Worm (Caenorhabditis elegans) whole organism, L4 larva: ENCODE results near the gene T06C10.3.

Experiments
- D1046.2 ChIP-seq: fragments of 200-800 bp; sonication (Bioruptor generic); IDR thresholded peaks from 2 replicates; pipeline ENCODE4 v1.3.6; 2022; ENCODE audit warnings: missing genetic modification characterization, missing compliant biosample characterization
- F37D6.2 ChIP-seq: sonication (generic microtip); optimal IDR thresholded peaks from 2 replicates; lab custom pipeline; 2016; ENCODE audit warnings: mild to moderate bottlenecking, missing genetic modification characterization, missing compliant biosample characterization
- T20F7.1 ChIP-seq: fragments of 200-800 bp; sonication (Bioruptor generic); optimal IDR thresholded peaks from 2 replicates; lab custom pipeline; 2018; ENCODE audit warnings: mild to moderate bottlenecking, missing genetic modification characterization, missing compliant biosample characterization
- T26A8.4 ChIP-seq: fragments of 200-800 bp; sonication (Bioruptor generic); IDR thresholded peaks from 2 replicates; pipeline ENCODE4 v1.3.6; 2022; ENCODE audit warnings: missing genetic modification characterization, missing compliant biosample characterization
- Y105C5A.15 ChIP-seq: fragments of 200-800 bp; sonication (Bioruptor generic); IDR thresholded peaks from 2 replicates; pipeline ENCODE4 v1.3.6; 2022; ENCODE audit warnings: missing genetic modification characterization, missing compliant biosample characterization
- Y5F2A.4 ChIP-seq: fragments of 200-800 bp; sonication (Bioruptor generic); optimal IDR thresholded peaks from 2 replicates; lab custom pipeline; 2018; ENCODE audit warnings: mild to moderate bottlenecking, missing genetic modification characterization, missing compliant biosample characterization
- ZK337.2 ChIP-seq: fragments of 200-800 bp; sonication (Bioruptor generic); IDR thresholded peaks from 2 replicates; pipeline ENCODE4 v1.3.6; 2022; ENCODE audit warnings: missing genetic modification reagents, missing genetic modification characterization, missing compliant biosample characterization
- ZK546.5 ChIP-seq, 2 experiments: sonication (generic microtip); optimal IDR thresholded peaks; 2 replicates each; lab custom pipeline; 2017; ENCODE audit warnings: missing biosample characterization in 2 of 2, missing genetic modification characterization in 2 of 2
- ama-1 ChIP-seq: fragments of 150-350 bp; optimal IDR thresholded peaks from 2 replicates; lab custom pipeline; 2014; ENCODE audit warnings: inconsistent platforms, mixed read lengths
- arid-1 ChIP-seq: fragments of 200-800 bp; sonication (Bioruptor generic); conservative IDR thresholded peaks from 2 replicates; pipeline ENCODE4 v1.3.6; 2022; ENCODE audit warnings: missing genetic modification reagents, missing genetic modification characterization, missing compliant biosample characterization
- attf-4 ChIP-seq: sonication (generic microtip); optimal IDR thresholded peaks from 3 replicates; lab custom pipeline; 2017; ENCODE audit warnings: missing biosample characterization, missing genetic modification characterization
- ceh-20 ChIP-seq: fragments of 200-800 bp; sonication (Bioruptor generic); IDR thresholded peaks from 2 replicates; pipeline ENCODE4 v1.3.6; 2022; ENCODE audit warnings: missing genetic modification reagents, missing genetic modification characterization, missing compliant biosample characterization
- ceh-28 ChIP-seq: fragments of 150-350 bp; optimal IDR thresholded peaks from 2 replicates; lab custom pipeline; 2014; ENCODE audit warnings: missing biosample characterization, missing genetic modification reagents, missing genetic modification characterization
- ceh-32 ChIP-seq: sonication (generic microtip); optimal IDR thresholded peaks from 2 replicates; lab custom pipeline; 2016; ENCODE audit warnings: mild to moderate bottlenecking, missing genetic modification characterization, missing compliant biosample characterization; ENCODE audit not compliant: poor library complexity
- ctbp-1 ChIP-seq: fragments of 200-800 bp; sonication (Bioruptor generic); IDR thresholded peaks from 2 replicates; pipeline ENCODE4 v1.3.6; 2022; ENCODE audit warnings: missing genetic modification reagents, missing genetic modification characterization, missing compliant biosample characterization
- daf-16 ChIP-seq, 3 experiments: sonication (generic microtip); optimal IDR thresholded peaks; 2 replicates each; lab custom pipeline; 2016 to 2017; ENCODE audit warnings: missing genetic modification characterization in 3 of 3, missing genetic modification reagents in 3 of 3, mild to moderate bottlenecking in 2 of 3, missing compliant biosample characterization in 2 of 3, missing biosample characterization in 1 of 3, moderate library complexity in 1 of 3
- dmd-6 ChIP-seq: fragments of 200-800 bp; sonication (Bioruptor generic); IDR thresholded peaks from 2 replicates; pipeline ENCODE4 v1.3.6; 2022; ENCODE audit warnings: missing genetic modification reagents, missing genetic modification characterization, missing compliant biosample characterization
- dmd-8 ChIP-seq: fragments of 200-800 bp; sonication (Bioruptor generic); IDR thresholded peaks from 2 replicates; pipeline ENCODE4 v1.3.6; 2022; ENCODE audit warnings: missing genetic modification characterization, missing compliant biosample characterization
- dpl-1 ChIP-seq: fragments of 150-350 bp; optimal IDR thresholded peaks from 2 replicates; lab custom pipeline; 2014; ENCODE audit warnings: missing biosample characterization, missing genetic modification reagents, missing genetic modification characterization
- dve-1 ChIP-seq: sonication (generic microtip); optimal IDR thresholded peaks from 2 replicates; lab custom pipeline; 2017; ENCODE audit warnings: antibody characterized with exemption, mild to moderate bottlenecking, missing genetic modification characterization, missing compliant biosample characterization; ENCODE audit not compliant: insufficient read depth
- egl-27 ChIP-seq: sonication (generic microtip); optimal IDR thresholded peaks from 3 replicates; lab custom pipeline; 2017; ENCODE audit warnings: missing biosample characterization, missing genetic modification reagents, missing genetic modification characterization
- gei-8 ChIP-seq: fragments of 200-800 bp; sonication (Bioruptor generic); optimal IDR thresholded peaks from 2 replicates; lab custom pipeline; 2018; ENCODE audit warnings: mild to moderate bottlenecking, missing genetic modification characterization, missing compliant biosample characterization
- hif-1 ChIP-seq, 2 experiments: sonication (generic microtip); optimal IDR thresholded peaks; 2 replicates each; lab custom pipeline; 2016 to 2017; ENCODE audit warnings: missing compliant biosample characterization in 2 of 2, missing genetic modification characterization in 2 of 2, missing genetic modification reagents in 2 of 2, missing genotype in 2 of 2, mild to moderate bottlenecking in 1 of 2
- hlh-11 ChIP-seq: fragments of 200-800 bp; sonication (Bioruptor generic); optimal IDR thresholded peaks from 2 replicates; lab custom pipeline; 2018; ENCODE audit warnings: mild to moderate bottlenecking, missing genetic modification characterization, missing compliant biosample characterization
- lin-13 ChIP-seq: fragments of 150-350 bp; optimal IDR thresholded peaks from 2 replicates; lab custom pipeline; 2014; ENCODE audit warnings: missing biosample characterization, missing genetic modification reagents, missing genetic modification characterization
- lin-38 ChIP-seq: fragments of 200-800 bp; sonication (Bioruptor generic); IDR thresholded peaks from 2 replicates; pipeline ENCODE4 v1.3.6; 2022; ENCODE audit warnings: missing genetic modification reagents, missing genetic modification characterization, missing compliant biosample characterization
- lir-3 ChIP-seq: sonication (generic microtip); optimal IDR thresholded peaks from 2 replicates; lab custom pipeline; 2016; ENCODE audit warnings: mild to moderate bottlenecking, missing genetic modification characterization, missing compliant biosample characterization
- madf-9 ChIP-seq: fragments of 200-800 bp; sonication (Bioruptor generic); conservative IDR thresholded peaks from 2 replicates; pipeline ENCODE4 v1.3.6; 2022; ENCODE audit warnings: missing genetic modification reagents, missing genetic modification characterization, missing compliant biosample characterization
- mdt-29 ChIP-seq: fragments of 200-800 bp; sonication (Bioruptor generic); IDR thresholded peaks from 2 replicates; pipeline ENCODE4 v1.3.6; 2022; ENCODE audit warnings: missing genetic modification reagents, missing genetic modification characterization, missing compliant biosample characterization
- mes-2 ChIP-seq: sonication (generic microtip); optimal IDR thresholded peaks from 2 replicates; lab custom pipeline; 2016; ENCODE audit warnings: missing genotype, mild to moderate bottlenecking, missing genetic modification characterization, missing compliant biosample characterization; ENCODE audit not compliant: poor library complexity, severe bottlenecking
- mxl-3 ChIP-seq: fragments of 200-800 bp; sonication (Bioruptor generic); optimal IDR thresholded peaks from 2 replicates; lab custom pipeline; 2018; ENCODE audit warnings: mild to moderate bottlenecking, missing genetic modification characterization, missing compliant biosample characterization
- nhr-102 ChIP-seq: sonication (generic microtip); optimal IDR thresholded peaks from 2 replicates; lab custom pipeline; 2016; ENCODE audit warnings: mild to moderate bottlenecking, missing genetic modification characterization, moderate library complexity, missing compliant biosample characterization
- nhr-11 ChIP-seq: fragments of 150-350 bp; optimal IDR thresholded peaks from 2 replicates; lab custom pipeline; 2014; ENCODE audit warnings: missing biosample characterization, missing genetic modification characterization
- nhr-111 ChIP-seq: fragments of 200-800 bp; sonication (Bioruptor generic); optimal IDR thresholded peaks from 2 replicates; lab custom pipeline; 2018; ENCODE audit warnings: mild to moderate bottlenecking, missing genetic modification characterization, missing compliant biosample characterization
- nhr-237 ChIP-seq: sonication (generic microtip); optimal IDR thresholded peaks from 2 replicates; lab custom pipeline; 2017; ENCODE audit warnings: missing biosample characterization, missing genetic modification characterization
- nhr-42 ChIP-seq: fragments of 200-800 bp; sonication (Bioruptor generic); IDR thresholded peaks from 2 replicates; pipeline ENCODE4 v1.3.6; 2022; ENCODE audit warnings: missing genetic modification characterization, missing compliant biosample characterization
- nhr-48 ChIP-seq: sonication (generic microtip); optimal IDR thresholded peaks from 2 replicates; lab custom pipeline; 2016; ENCODE audit warnings: mild to moderate bottlenecking, missing genetic modification characterization, missing compliant biosample characterization
- nhr-6 ChIP-seq: fragments of 150-350 bp; optimal IDR thresholded peaks from 2 replicates; lab custom pipeline; 2014; ENCODE audit warnings: missing biosample characterization, missing genetic modification characterization
- nhr-76 ChIP-seq: fragments of 150-350 bp; optimal IDR thresholded peaks from 2 replicates; lab custom pipeline; 2014; ENCODE audit warnings: missing biosample characterization, missing genetic modification characterization
- php-3 ChIP-seq: fragments of 200-800 bp; sonication (Bioruptor generic); IDR thresholded peaks from 2 replicates; pipeline ENCODE4 v1.3.6; 2022; ENCODE audit warnings: missing genetic modification reagents, missing genetic modification characterization, missing compliant biosample characterization
- pqm-1 ChIP-seq: sonication (generic microtip); optimal IDR thresholded peaks from 2 replicates; lab custom pipeline; 2017; ENCODE audit warnings: missing biosample characterization, missing genetic modification characterization
- saeg-2 ChIP-seq: fragments of 200-800 bp; sonication (Bioruptor generic); IDR thresholded peaks from 2 replicates; pipeline ENCODE4 v1.3.6; 2022; ENCODE audit warnings: missing genetic modification reagents, missing genetic modification characterization, missing compliant biosample characterization
- sdz-12 ChIP-seq: fragments of 200-800 bp; sonication (Bioruptor generic); optimal IDR thresholded peaks from 2 replicates; lab custom pipeline; 2018; ENCODE audit warnings: mild to moderate bottlenecking, missing genetic modification characterization, missing compliant biosample characterization
- snpc-1.2 ChIP-seq: fragments of 200-800 bp; sonication (Bioruptor generic); IDR thresholded peaks from 2 replicates; pipeline ENCODE4 v1.3.6; 2022; ENCODE audit warnings: missing genetic modification reagents, missing genetic modification characterization, missing compliant biosample characterization
- snpc-4 ChIP-seq: fragments of 150-350 bp; optimal IDR thresholded peaks from 2 replicates; lab custom pipeline; 2014; ENCODE audit warnings: missing biosample characterization, missing genetic modification characterization
- spr-1 ChIP-seq: sonication (generic microtip); optimal IDR thresholded peaks from 2 replicates; lab custom pipeline; 2016; ENCODE audit warnings: mild to moderate bottlenecking, missing genetic modification characterization, missing compliant biosample characterization
- tra-1 ChIP-seq: fragments of 200-800 bp; sonication (Bioruptor generic); IDR thresholded peaks from 2 replicates; pipeline ENCODE4 v1.3.6; 2022; ENCODE audit warnings: missing genetic modification reagents, missing genetic modification characterization, missing compliant biosample characterization
- unc-130 ChIP-seq: sonication (generic microtip); optimal IDR thresholded peaks from 2 replicates; lab custom pipeline; 2016; ENCODE audit warnings: missing genetic modification reagents, missing genetic modification characterization, missing compliant biosample characterization
- unc-39 ChIP-seq: sonication (generic microtip); optimal IDR thresholded peaks from 2 replicates; lab custom pipeline; 2017; ENCODE audit warnings: missing biosample characterization, missing genetic modification characterization
- vab-7 ChIP-seq: fragments of 200-800 bp; sonication (Bioruptor generic); IDR thresholded peaks from 2 replicates; pipeline ENCODE4 v1.3.6; 2022; ENCODE audit warnings: missing genetic modification reagents, missing genetic modification characterization, missing compliant biosample characterization
- ztf-7 ChIP-seq: fragments of 150-350 bp; optimal IDR thresholded peaks from 2 replicates; lab custom pipeline; 2014; ENCODE audit warnings: missing biosample characterization, missing genetic modification characterization

T06C10.3 gene

DNA sequence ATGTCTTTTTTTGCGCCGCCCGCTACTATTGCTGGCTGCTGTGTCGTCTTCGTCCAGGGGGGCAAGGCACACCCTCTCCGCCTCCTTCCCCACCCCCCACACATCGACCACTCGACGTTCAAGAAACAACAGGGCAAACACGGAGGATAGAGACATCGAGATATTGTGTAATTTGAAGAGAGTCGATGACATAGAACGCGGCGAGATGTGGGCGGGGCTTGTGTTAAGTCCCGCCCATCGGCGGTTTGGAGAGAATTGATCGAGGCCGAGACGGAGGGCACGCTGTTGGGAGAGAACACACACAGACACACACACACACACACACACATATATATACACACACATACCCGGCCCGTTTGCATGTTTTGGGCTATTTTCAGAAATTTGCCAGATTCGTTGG lies 25.0 kb upstream of the T06C10.3 start (continued):
- TF ChIP-seq lin-13, result peak; percentile 53
- TF ChIP-seq D1046.2 (GFP tag; lab: Robert Waterston, UW), result 0 out of 2 replicates have a peak, but pooled peaks have one; percentile 58
- TF ChIP-seq egl-27 (tag; lab: Kevin White, UChicago), result no peak
- TF ChIP-seq Y5F2A.4 (GFP tag; lab: Kevin White, UChicago), result no peak
- no peak for TF ChIP-seq snpc-4 (tag; lab: Kevin White, UChicago)
- TF ChIP-seq dmd-6 (GFP tag; lab: Robert Waterston, UW), result peak; percentile 64
- TF ChIP-seq nhr-42 (GFP tag; lab: Robert Waterston, UW), result no peak
- 0 out of 2 replicates have a peak, but pooled peaks have one; percentile 36 for TF ChIP-seq php-3 (GFP tag; lab: Robert Waterston, UW)
- TF ChIP-seq Y105C5A.15, result no peak
- no peak for TF ChIP-seq snpc-1.2 (GFP tag; lab: Robert Waterston, UW)
- peak; percentile 52 for TF ChIP-seq nhr-48 (tag; lab: Kevin White, UChicago)
- TF ChIP-seq attf-4 (tag; lab: Kevin White, UChicago), result no peak
- TF ChIP-seq lir-3 (tag; lab: Kevin White, UChicago), result no peak
- TF ChIP-seq ceh-28 (tag; lab: Kevin White, UChicago), result peak; percentile 45
- TF ChIP-seq gei-8 (GFP tag; lab: Kevin White, UChicago), result no peak
- no peak for TF ChIP-seq ZK546.5 (tag; optimal IDR thresholded peaks at IDR 0.05; lab: Kevin White, UChicago)
- no peak for TF ChIP-seq unc-130 (GFP tag; lab: Kevin White, UChicago)
- peak; percentile 77 for TF ChIP-seq dve-1
- TF ChIP-seq nhr-102 (tag; lab: Kevin White, UChicago), result peak; percentile 52
- TF ChIP-seq sdz-12 (GFP tag; lab: Kevin White, UChicago), result no peak
- no peak for TF ChIP-seq saeg-2
- TF ChIP-seq nhr-11 (tag; lab: Kevin White, UChicago), result peak; percentile 62
- peak in 1 of 2 experiments; percentile 60 for TF ChIP-seq hif-1 (tag; optimal IDR thresholded peaks at IDR 0.05; lab: Kevin White, UChicago)
- peak; percentile 15 for TF ChIP-seq T20F7.1 (GFP tag; lab: Kevin White, UChicago)
- no peak for TF ChIP-seq nhr-237 (tag; lab: Kevin White, UChicago)
- TF ChIP-seq nhr-76 (tag; lab: Kevin White, UChicago), result no peak
- TF ChIP-seq tra-1 (GFP tag; lab: Robert Waterston, UW), result peak; percentile 44; the same call in 1 of the 2 replicates
- peak; percentile 54 for TF ChIP-seq spr-1 (tag; lab: Kevin White, UChicago)
- peak; percentile 24 for TF ChIP-seq ama-1 (lab: Kevin White, UChicago)
- TF ChIP-seq vab-7 (GFP tag; lab: Robert Waterston, UW), result no peak
- TF ChIP-seq nhr-6 (tag; lab: Kevin White, UChicago), result no peak
- TF ChIP-seq pqm-1, result no peak
- peak; percentile 39 for TF ChIP-seq ceh-32
- TF ChIP-seq nhr-111 (GFP tag; lab: Kevin White, UChicago), result peak; percentile 13
- TF ChIP-seq ceh-20 (GFP tag; lab: Robert Waterston, UW), result peak; percentile 70; the same call in 1 of the 2 replicates
- no peak for TF ChIP-seq madf-9 (GFP tag; lab: Robert Waterston, UW)
- TF ChIP-seq unc-39 (tag; lab: Kevin White, UChicago), result no peak
- TF ChIP-seq arid-1 (GFP tag; lab: Robert Waterston, UW), result peak; percentile 57
- peak; percentile 41 for TF ChIP-seq T26A8.4 (GFP tag; lab: Robert Waterston, UW)
- TF ChIP-seq ctbp-1 (GFP tag; lab: Robert Waterston, UW), result peak; percentile 70
- peak; percentile 25 to 57 for TF ChIP-seq daf-16 (GFP tag; optimal IDR thresholded peaks at IDR 0.05; lab: Kevin White, UChicago)
- TF ChIP-seq daf-16 (tag; optimal IDR thresholded peaks at IDR 0.05; lab: Kevin White, UChicago), result peak; percentile 72
- TF ChIP-seq mdt-29, result no peak
- peak; percentile 77 for TF ChIP-seq mes-2 (tag; lab: Kevin White, UChicago)
- TF ChIP-seq F37D6.2, result peak; percentile 51
- peak; percentile 31 for TF ChIP-seq ztf-7 (tag; lab: Kevin White, UChicago)
- peak; percentile 82 for TF ChIP-seq mxl-3
- peak; percentile 46 for TF ChIP-seq dpl-1
- TF ChIP-seq lin-38 (GFP tag; lab: Robert Waterston, UW), result peak; percentile 49
- peak; percentile 92 for TF ChIP-seq hlh-11 (tag; lab: Kevin White, UChicago)
- TF ChIP-seq dmd-8 (GFP tag; lab: Robert Waterston, UW), result 0 out of 2 replicates have a peak, but pooled peaks have one; percentile 55
- TF ChIP-seq ZK337.2 (GFP tag; lab: Robert Waterston, UW), result 0 out of 2 replicates have a peak, but pooled peaks have one; percentile 53
